Worm (Caenorhabditis elegans): Measurements from ENCODE around the gene hach-1.

The hach-1 gene

DNA sequence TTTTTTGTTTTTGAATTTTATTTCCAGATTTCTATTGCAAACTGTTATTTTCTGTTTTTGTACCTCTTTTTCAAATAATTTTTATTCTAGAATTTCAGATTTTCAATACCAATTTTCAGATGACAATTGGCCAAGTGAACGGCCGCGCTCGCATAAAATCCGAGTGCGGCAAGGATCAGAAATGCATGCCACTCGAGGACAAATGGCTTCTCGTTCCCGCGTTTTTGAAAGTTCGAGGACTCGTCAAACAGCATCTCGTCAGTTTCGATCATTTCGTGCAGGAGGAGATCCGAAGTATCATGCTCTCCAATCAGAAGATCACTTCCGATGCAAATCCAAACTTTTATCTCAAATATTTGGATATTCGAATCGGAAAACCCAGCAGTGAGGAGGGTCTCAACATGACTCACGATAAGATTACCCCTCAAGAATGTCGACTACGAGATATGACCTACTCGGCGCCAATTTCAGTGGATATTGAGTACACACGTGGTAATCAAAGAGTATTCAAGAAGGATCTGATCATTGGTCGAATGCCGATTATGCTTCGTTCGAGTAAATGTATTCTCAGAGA is 2.1 kb downstream of the hach-1 start, which contains the start of gene rpc-2:
TSS of gene rpc-2 (plus strand) at position 120 of the 574 bp plus-strand sequence.
- TF ChIP-seq ceh-18 (tag; optimal IDR thresholded peaks at IDR 0.05) = no peak
- no peak for TF ChIP-seq pha-4 (tag; optimal IDR thresholded peaks at IDR 0.05)
- no peak for TF ChIP-seq ceh-6 (GFP tag; optimal IDR thresholded peaks at IDR 0.05)
- TF ChIP-seq Y22D7AL.16 (tag; optimal IDR thresholded peaks at IDR 0.05) = no peak
- no peak for TF ChIP-seq ets-4 (tag; optimal IDR thresholded peaks at IDR 0.05)
- no peak for TF ChIP-seq lim-6 (tag; optimal IDR thresholded peaks at IDR 0.05)
- TF ChIP-seq elt-2 (tag; optimal IDR thresholded peaks at IDR 0.05) = no peak
- no peak for TF ChIP-seq ama-1 (optimal IDR thresholded peaks at IDR 0.05)
- no peak for TF ChIP-seq sox-2 (GFP tag; IDR thresholded peaks at IDR 0.05)
- TF ChIP-seq ceh-2 (tag; optimal IDR thresholded peaks at IDR 0.05) = no peak

DNA sequence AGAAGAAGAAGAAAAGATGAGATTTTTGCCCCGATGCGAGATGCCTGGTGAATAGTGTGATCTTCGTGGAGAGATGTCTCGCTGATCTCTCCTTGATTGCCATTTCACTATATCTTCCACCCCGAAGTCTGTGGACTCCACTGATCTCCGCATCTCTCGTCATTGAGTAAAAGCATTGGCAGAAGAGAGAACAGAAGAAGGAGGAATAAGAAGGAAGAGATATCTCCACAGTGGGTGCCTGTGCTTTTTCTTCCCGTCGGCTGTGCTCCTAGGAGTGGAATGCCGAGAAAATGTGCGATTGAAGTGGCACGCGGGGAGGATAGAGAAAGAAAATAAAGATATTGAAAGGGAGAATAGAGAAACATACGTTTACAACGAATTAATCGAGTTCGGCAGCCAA is 8.4 kb downstream of the hach-1 start:
- TF ChIP-seq rnt-1 (tag; optimal IDR thresholded peaks at IDR 0.05) (peak; percentile 65), nfya-1 (tag; optimal IDR thresholded peaks at IDR 0.05) (peak; percentile 62), Y22D7AL.16 (tag; optimal IDR thresholded peaks at IDR 0.05) (no peak), ceh-24 (tag; optimal IDR thresholded peaks at IDR 0.05) (no peak), tbx-2 (tag; optimal IDR thresholded peaks at IDR 0.05) (peak; percentile 56), unc-55 (GFP tag; optimal IDR thresholded peaks at IDR 0.05) (peak; percentile 42), ceh-18 (tag; optimal IDR thresholded peaks at IDR 0.05) (peak; percentile 86), ceh-34 (tag; optimal IDR thresholded peaks at IDR 0.05) (peak; percentile 60), hlh-30 (tag; optimal IDR thresholded peaks at IDR 0.05; ENCODE audit: insufficient read depth) (no peak), hlh-8 (tag; optimal IDR thresholded peaks at IDR 0.05) (peak; percentile 54), ref-2 (tag; optimal IDR thresholded peaks at IDR 0.05) (peak; percentile 39), ceh-9 (tag; optimal IDR thresholded peaks at IDR 0.05) (no peak), pat-9 (tag; optimal IDR thresholded peaks at IDR 0.05) (peak; percentile 25), ceh-30 (tag; optimal IDR thresholded peaks at IDR 0.05) (no peak)

- TF ChIP-seq T23F11.4 (GFP tag; optimal IDR thresholded peaks at IDR 0.05) = no peak
- TF ChIP-seq fax-1 (tag; optimal IDR thresholded peaks at IDR 0.05) = no peak
- no peak for TF ChIP-seq unc-42 (tag; optimal IDR thresholded peaks at IDR 0.05)
- TF ChIP-seq tbx-7 (tag; optimal IDR thresholded peaks at IDR 0.05) = no peak
- TF ChIP-seq mec-3 (tag; optimal IDR thresholded peaks at IDR 0.05; ENCODE audit: borderline replicate concordance) = no peak
- no peak for TF ChIP-seq ets-4 (tag; optimal IDR thresholded peaks at IDR 0.05)
- TF ChIP-seq hlh-8 (tag; optimal IDR thresholded peaks at IDR 0.05) = no peak
- TF ChIP-seq F13H6.1 (tag; optimal IDR thresholded peaks at IDR 0.05) = no peak
- no peak for TF ChIP-seq pax-1 (tag; optimal IDR thresholded peaks at IDR 0.05)
- TF ChIP-seq ceh-2 (tag; optimal IDR thresholded peaks at IDR 0.05) = no peak
- TF ChIP-seq fkh-10 (GFP tag; optimal IDR thresholded peaks at IDR 0.05) = no peak
- no peak for TF ChIP-seq K02D7.2 (tag; optimal IDR thresholded peaks at IDR 0.05)
- TF ChIP-seq ceh-18 (tag; optimal IDR thresholded peaks at IDR 0.05) = no peak
- no peak for TF ChIP-seq hlh-6 (tag; optimal IDR thresholded peaks at IDR 0.05)
- no peak for TF ChIP-seq tbx-2 (tag; optimal IDR thresholded peaks at IDR 0.05)
- TF ChIP-seq C08G9.2 (tag; optimal IDR thresholded peaks at IDR 0.05) = no peak
- TF ChIP-seq ceh-14 (tag; optimal IDR thresholded peaks at IDR 0.05) = no peak
- no peak for TF ChIP-seq ceh-31 (tag; optimal IDR thresholded peaks at IDR 0.05)
These were observed 9.1 kb downstream of the hach-1 start for ce11 chrIII:5564325-5564724.

DNA sequence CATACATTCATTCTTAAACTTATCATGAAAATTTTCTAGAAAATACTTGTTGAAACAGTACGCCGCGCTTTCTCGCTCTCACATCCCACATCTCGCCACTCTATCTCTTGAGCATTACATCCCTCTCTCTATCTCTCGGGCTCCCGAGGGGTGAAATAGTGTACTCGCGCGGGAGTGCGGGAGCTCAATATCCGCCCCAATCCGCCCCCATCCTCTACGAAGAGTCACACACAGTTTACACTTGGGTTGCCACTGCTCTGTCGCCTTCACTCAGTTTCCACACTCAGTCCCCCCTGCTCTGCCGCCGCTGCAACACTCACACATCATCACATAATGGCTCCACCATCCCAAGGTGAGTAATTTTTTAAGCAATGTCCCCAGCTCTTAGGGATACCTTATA is 9.5 kb downstream of the hach-1 start, which contains the start of gene mlc-3:
TSS of gene mlc-3 (plus strand) at position 227 of the 400 bp plus-strand sequence.
- TF ChIP-seq elt-2 (tag; optimal IDR thresholded peaks at IDR 0.05) (no peak), ceh-14 (tag; optimal IDR thresholded peaks at IDR 0.05) (peak; percentile 34), ceh-34 (tag; optimal IDR thresholded peaks at IDR 0.05) (peak; percentile 58), ref-2 (tag; optimal IDR thresholded peaks at IDR 0.05) (peak; percentile 32), ahr-1 (tag; optimal IDR thresholded peaks at IDR 0.05) (no peak), tbx-2 (tag; optimal IDR thresholded peaks at IDR 0.05) (peak; percentile 32), ceh-18 (tag; optimal IDR thresholded peaks at IDR 0.05) (peak; percentile 73), fkh-6 (tag; optimal IDR thresholded peaks at IDR 0.05) (no peak), Y22D7AL.16 (tag; optimal IDR thresholded peaks at IDR 0.05) (no peak), eyg-1 (tag; optimal IDR thresholded peaks at IDR 0.05) (peak; percentile 14), ceh-31 (tag; optimal IDR thresholded peaks at IDR 0.05) (peak; percentile 45), nfya-1 (tag; optimal IDR thresholded peaks at IDR 0.05) (peak; percentile 13), ets-4 (tag; optimal IDR thresholded peaks at IDR 0.05) (peak; percentile 68), pat-9 (tag; optimal IDR thresholded peaks at IDR 0.05) (peak; percentile 47), K02D7.2 (tag; optimal IDR thresholded peaks at IDR 0.05) (no peak)

Measured in whole organism, late embryonic.